Fruit fly (Drosophila melanogaster): ENCODE measurements around the gene MetRS-m.

DNA sequence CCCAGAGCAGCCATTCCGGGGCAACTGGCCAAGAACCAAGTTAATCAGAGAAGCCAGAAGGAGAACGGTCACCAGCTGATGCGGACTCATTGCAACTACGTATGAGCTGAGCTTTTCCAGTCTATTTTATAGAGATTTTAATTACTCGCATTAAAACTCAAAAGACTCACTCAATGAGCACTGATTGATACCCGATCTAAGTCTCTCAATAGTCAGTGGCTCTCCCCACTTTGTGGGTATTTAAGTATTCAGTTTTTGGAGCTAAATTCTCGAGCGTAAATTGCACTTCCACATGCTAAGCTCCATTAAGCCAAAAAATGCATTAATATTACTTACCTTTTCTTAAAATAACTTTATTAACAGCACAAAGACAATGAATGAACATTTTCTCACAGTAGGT, 39.7 kb downstream of the MetRS-m start, which contains the start of gene CG31326:
- no peak for TF ChIP-seq CG8159 (tag; optimal IDR thresholded peaks at IDR 0.05)
- no peak for TF ChIP-seq CG15710 (tag; optimal IDR thresholded peaks at IDR 0.05)
- TF ChIP-seq CG4496 (GFP tag; IDR thresholded peaks at IDR 0.05) = no peak
- no peak for TF ChIP-seq Ets98B (GFP tag; IDR thresholded peaks at IDR 0.05)
- TF ChIP-seq EcR (GFP tag; optimal IDR thresholded peaks at IDR 0.05) = no peak
- no peak for TF ChIP-seq CG14655 (GFP tag; optimal IDR thresholded peaks at IDR 0.05)
- no peak for TF ChIP-seq D1 (tag; optimal IDR thresholded peaks at IDR 0.05)
- TF ChIP-seq Snoo (tag; optimal IDR thresholded peaks at IDR 0.05) = no peak
